Fruit fly (Drosophila melanogaster) whole organism, adult: ENCODE results near the gene CG14356.

Experiments used
- CG7101 ChIP-seq: fragments of 200-800 bp; sonication (Bioruptor generic); optimal IDR thresholded peaks from 2 replicates; lab custom pipeline; 2018; ENCODE audit warnings: missing biosample characterization, mild to moderate bottlenecking, missing genetic modification characterization, moderate library complexity
- Hr96 ChIP-seq: fragments of 200-800 bp; sonication (Bioruptor generic); optimal IDR thresholded peaks from 2 replicates; lab custom pipeline; 2016; ENCODE audit warnings: missing biosample characterization, missing genetic modification characterization
- Mnt ChIP-seq: fragments of 200-800 bp; sonication (Bioruptor generic); optimal IDR thresholded peaks from 2 replicates; lab custom pipeline; 2016; ENCODE audit warnings: missing biosample characterization, mild to moderate bottlenecking, missing genetic modification characterization
- bab1 ChIP-seq: fragments of 200-800 bp; sonication (Bioruptor generic); optimal IDR thresholded peaks from 3 replicates; lab custom pipeline; 2019; ENCODE audit warnings: missing biosample characterization, mild to moderate bottlenecking, missing genetic modification characterization, moderate library complexity
- cnc ChIP-seq, 2 experiments: fragments of >200 bp; optimal IDR thresholded peaks; 2 replicates each; lab custom pipeline; 2017
- pad ChIP-seq: fragments of 200-800 bp; sonication (Bioruptor generic); optimal IDR thresholded peaks from 3 replicates; lab custom pipeline; 2017; ENCODE audit warnings: missing biosample characterization, missing genetic modification characterization, mild to moderate bottlenecking, moderate library complexity, missing genetic modification reagents

dm6 chr3R:14095916-14096315 is 36.0 kb downstream of the CG14356 start:
- TF ChIP-seq pad (GFP tag; lab: Kevin White, UChicago) (no peak), CG7101 (tag; lab: Kevin White, UChicago) (no peak), cnc (optimal IDR thresholded peaks at IDR 0.05; lab: Kevin White, UChicago) (no peak), Hr96 (GFP tag; lab: Kevin White, UChicago) (no peak), Mnt (no peak), bab1 (no peak)
